Worm (Caenorhabditis elegans) whole organism, L2 larva: ENCODE measurements around the gene F49F1.11.

ENCODE experiments used
- ceh-82 ChIP-seq: fragments of 150-350 bp; optimal IDR thresholded peaks from 2 replicates; lab custom pipeline; 2014; ENCODE audit warnings: missing biosample characterization, missing genetic modification characterization
- lin-13 ChIP-seq: fragments of 150-350 bp; optimal IDR thresholded peaks from 2 replicates; lab custom pipeline; 2014; ENCODE audit warnings: missing biosample characterization, missing genetic modification reagents, missing genetic modification characterization
- nhr-77 ChIP-seq: fragments of 150-350 bp; optimal IDR thresholded peaks from 2 replicates; lab custom pipeline; 2014; ENCODE audit warnings: missing biosample characterization, missing genetic modification characterization
- ztf-11 ChIP-seq: sonication (generic microtip); optimal IDR thresholded peaks from 2 replicates; lab custom pipeline; 2017; ENCODE audit warnings: missing biosample characterization, missing genetic modification characterization

ce11 chrIV:4176659-4177058, 35.4 kb upstream of the F49F1.11 start:
- no peak for TF ChIP-seq nhr-77 (tag; lab: Kevin White, UChicago)
- TF ChIP-seq ztf-11 (tag; lab: Kevin White, UChicago): no peak
- TF ChIP-seq lin-13 (GFP tag; lab: Kevin White, UChicago): no peak
- no peak for TF ChIP-seq ceh-82
